Fruit fly (Drosophila melanogaster): ENCODE measurements around the gene CG6569.
A peak's percentile ranks its signal among the peaks of the same experiment; 100 is the strongest.

The CG6569 gene

DNA sequence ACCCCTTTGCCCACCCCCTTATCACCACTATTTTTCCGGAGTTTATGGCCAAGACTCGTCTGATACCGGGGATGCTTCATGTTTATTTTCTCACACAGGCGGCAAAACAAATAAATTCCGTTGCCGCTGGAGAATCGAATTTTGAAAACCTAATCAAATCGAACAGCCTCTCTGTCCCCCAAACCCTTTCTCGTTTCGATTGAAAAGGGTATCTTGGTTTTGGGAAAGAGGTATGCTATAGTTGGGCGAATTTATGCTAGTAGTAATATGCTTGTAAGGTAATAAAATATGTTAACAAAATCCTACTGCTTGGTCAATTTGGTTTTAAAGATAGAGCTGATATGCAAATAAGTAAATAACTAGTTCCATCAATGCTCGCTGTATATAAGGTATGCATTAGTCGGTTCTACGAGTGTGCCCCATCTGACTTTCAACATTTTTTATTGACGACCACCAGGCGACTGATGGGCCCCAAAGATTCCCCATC lies 39.6 kb downstream of the CG6569 start:
- TF ChIP-seq CG17806 (tag; optimal IDR thresholded peaks at IDR 0.05) (no peak), CG12605 (GFP tag; IDR thresholded peaks at IDR 0.05) (no peak), CG9948 (tag; optimal IDR thresholded peaks at IDR 0.05) (peak; percentile 21), EcR (GFP tag; optimal IDR thresholded peaks at IDR 0.05) (no peak), CG8301 (tag; optimal IDR thresholded peaks at IDR 0.05) (peak; percentile 17), CG4496 (GFP tag; IDR thresholded peaks at IDR 0.05) (no peak), rn (GFP tag; IDR thresholded peaks at IDR 0.05) (no peak), CG14655 (GFP tag; optimal IDR thresholded peaks at IDR 0.05) (peak; percentile 23), CG13204 (GFP tag; optimal IDR thresholded peaks at IDR 0.05) (no peak), D1 (tag; optimal IDR thresholded peaks at IDR 0.05) (no peak), CG32121 (GFP tag; IDR thresholded peaks at IDR 0.05) (no peak), fd96Ca (GFP tag; IDR thresholded peaks at IDR 0.05) (no peak), CG10348 (GFP tag; IDR thresholded peaks at IDR 0.05) (no peak), CG8159 (tag; optimal IDR thresholded peaks at IDR 0.05) (no peak), Pif1A (GFP tag; optimal IDR thresholded peaks at IDR 0.05) (peak; percentile 3), CG15710 (tag; optimal IDR thresholded peaks at IDR 0.05) (no peak), Ets98B (GFP tag; IDR thresholded peaks at IDR 0.05) (no peak), CG34367 (tag; optimal IDR thresholded peaks at IDR 0.05) (no peak), gl (tag; optimal IDR thresholded peaks at IDR 0.05) (no peak), Snoo (tag; optimal IDR thresholded peaks at IDR 0.05) (no peak), Pif1B (GFP tag; optimal IDR thresholded peaks at IDR 0.05) (no peak)

DNA sequence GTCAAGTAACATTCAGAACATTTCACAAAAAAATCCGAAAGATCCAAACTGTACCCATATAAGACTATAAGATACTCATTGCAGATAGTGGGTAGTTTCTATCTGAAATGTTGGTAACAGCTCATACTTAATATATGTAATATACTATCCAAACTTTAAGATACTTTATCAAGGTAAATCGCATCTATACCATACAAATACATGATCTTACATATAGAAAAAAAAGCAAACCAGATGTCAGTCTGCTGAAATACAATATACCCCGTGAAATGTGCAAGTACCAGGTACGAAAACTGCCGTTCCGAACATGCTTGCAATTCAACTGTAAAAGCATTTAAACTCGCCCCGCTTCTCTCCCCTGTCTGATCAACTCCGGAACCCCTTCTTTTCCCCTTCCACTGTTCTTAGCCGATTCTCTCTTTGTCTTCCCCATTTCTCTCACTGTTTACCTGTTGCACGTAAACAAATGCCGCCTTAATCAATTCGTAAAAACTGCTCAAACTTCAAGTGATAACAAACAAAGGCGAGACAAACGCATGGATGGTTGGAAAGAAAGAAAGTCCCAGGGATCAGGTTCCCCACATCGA lies 40.2 kb downstream of the CG6569 start:
- TF ChIP-seq CG10348 (GFP tag; IDR thresholded peaks at IDR 0.05): no peak
- TF ChIP-seq CG14655 (GFP tag; optimal IDR thresholded peaks at IDR 0.05): peak; percentile 36
- TF ChIP-seq CG13204 (GFP tag; optimal IDR thresholded peaks at IDR 0.05): no peak
- TF ChIP-seq CG34367 (tag; optimal IDR thresholded peaks at IDR 0.05): no peak
- TF ChIP-seq CG8301 (tag; optimal IDR thresholded peaks at IDR 0.05): peak; percentile 36
- peak; percentile 33 for TF ChIP-seq Snoo (tag; optimal IDR thresholded peaks at IDR 0.05)
- peak; percentile 28; the same call in 1 of the 3 replicates for TF ChIP-seq CG4496 (GFP tag; IDR thresholded peaks at IDR 0.05)
- peak; percentile 11 for TF ChIP-seq Pif1A (GFP tag; optimal IDR thresholded peaks at IDR 0.05)
- no peak for TF ChIP-seq EcR (GFP tag; optimal IDR thresholded peaks at IDR 0.05)
- TF ChIP-seq CG9948 (tag; optimal IDR thresholded peaks at IDR 0.05): peak; percentile 3
- TF ChIP-seq CG8159 (tag; optimal IDR thresholded peaks at IDR 0.05): peak; percentile 23

- TF ChIP-seq CG4496 (GFP tag; IDR thresholded peaks at IDR 0.05): no peak
- TF ChIP-seq CG8301 (tag; optimal IDR thresholded peaks at IDR 0.05): peak; percentile 2
- peak; percentile 80 for TF ChIP-seq CG8159 (tag; optimal IDR thresholded peaks at IDR 0.05)
- TF ChIP-seq CG17806 (tag; optimal IDR thresholded peaks at IDR 0.05): peak; percentile 40
- TF ChIP-seq CG34367 (tag; optimal IDR thresholded peaks at IDR 0.05): peak; percentile 1
- TF ChIP-seq Pif1B (GFP tag; optimal IDR thresholded peaks at IDR 0.05): no peak
- peak; percentile 63 for TF ChIP-seq EcR (GFP tag; optimal IDR thresholded peaks at IDR 0.05)
- peak; percentile 53 for TF ChIP-seq CG14655 (GFP tag; optimal IDR thresholded peaks at IDR 0.05)
- TF ChIP-seq CG15710 (tag; optimal IDR thresholded peaks at IDR 0.05): peak; percentile 66
- peak; percentile 45 for TF ChIP-seq CG9948 (tag; optimal IDR thresholded peaks at IDR 0.05)
- no peak for TF ChIP-seq CG13204 (GFP tag; optimal IDR thresholded peaks at IDR 0.05)
Measured at dm6 chr3R:21825775-21826558, 41.8 kb downstream of the CG6569 start.

- no peak for TF ChIP-seq Pif1A (GFP tag; optimal IDR thresholded peaks at IDR 0.05)
- TF ChIP-seq CG4496 (GFP tag; IDR thresholded peaks at IDR 0.05): no peak
- TF ChIP-seq gl (tag; optimal IDR thresholded peaks at IDR 0.05): no peak
- no peak for TF ChIP-seq EcR (GFP tag; optimal IDR thresholded peaks at IDR 0.05)
- no peak for TF ChIP-seq CG32121 (GFP tag; IDR thresholded peaks at IDR 0.05)
- TF ChIP-seq CG15710 (tag; optimal IDR thresholded peaks at IDR 0.05): no peak
Measured at dm6 chr3R:21825140-21825539, 42.6 kb downstream of the CG6569 start.

DNA sequence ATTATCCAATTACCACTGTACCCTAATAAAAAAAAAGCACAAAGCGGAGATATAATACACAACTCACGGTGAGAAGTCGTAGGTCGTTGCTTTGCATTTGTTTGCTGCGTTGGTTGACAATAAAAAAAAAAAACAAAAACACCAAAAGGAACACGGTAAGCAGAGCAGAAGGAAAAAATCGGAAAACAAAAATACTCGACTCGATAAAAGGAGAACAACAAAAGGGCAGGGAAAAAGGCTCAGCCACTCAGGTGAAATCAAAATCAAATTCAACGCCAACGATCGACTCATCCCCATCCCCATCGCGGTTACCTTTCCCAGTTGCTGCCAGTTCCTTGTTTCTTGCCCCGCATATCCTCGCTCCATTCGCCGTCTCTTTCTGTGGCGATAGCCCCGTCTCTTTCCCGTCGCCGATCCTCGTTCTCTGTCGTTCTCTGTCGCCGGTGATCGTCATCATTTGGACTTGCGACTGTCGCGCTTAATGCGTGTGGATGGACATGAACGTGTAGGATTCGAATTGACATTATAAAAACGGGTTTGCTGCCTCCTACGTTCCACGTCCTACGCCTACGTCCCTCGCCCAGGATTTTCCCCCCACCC lies 43.2 kb downstream of the CG6569 start:
- TF ChIP-seq CG34367 (tag; optimal IDR thresholded peaks at IDR 0.05) (peak; percentile 48), fd96Ca (GFP tag; IDR thresholded peaks at IDR 0.05) (no peak), D1 (tag; optimal IDR thresholded peaks at IDR 0.05) (no peak), CG8159 (tag; optimal IDR thresholded peaks at IDR 0.05) (no peak), EcR (GFP tag; optimal IDR thresholded peaks at IDR 0.05) (peak; percentile 80), Snoo (tag; optimal IDR thresholded peaks at IDR 0.05) (no peak), Pif1A (GFP tag; optimal IDR thresholded peaks at IDR 0.05) (no peak), Ets98B (GFP tag; IDR thresholded peaks at IDR 0.05) (no peak), CG32121 (GFP tag; IDR thresholded peaks at IDR 0.05) (no peak), CG12605 (GFP tag; IDR thresholded peaks at IDR 0.05) (0 out of 2 replicates have a peak, but pooled peaks have one; percentile 36), CG13204 (GFP tag; optimal IDR thresholded peaks at IDR 0.05) (peak; percentile 54), CG4496 (GFP tag; IDR thresholded peaks at IDR 0.05) (0 out of 3 replicates have a peak, but pooled peaks have one; percentile 40), CG14655 (GFP tag; optimal IDR thresholded peaks at IDR 0.05) (peak; percentile 4), gl (tag; optimal IDR thresholded peaks at IDR 0.05) (peak; percentile 85), rn (GFP tag; IDR thresholded peaks at IDR 0.05) (no peak)

Measured in whole organism, pupa.